Worm (Caenorhabditis elegans) whole organism, L3 larva: Measurements from ENCODE around the gene zfp-3.

ENCODE experiments used
- R02D3.7 ChIP-seq: fragments of 150-350 bp; optimal IDR thresholded peaks from 2 replicates; lab custom pipeline; 2014; ENCODE audit warnings: missing biosample characterization, missing genetic modification characterization
- ZK546.5 ChIP-seq: sonication (generic microtip); optimal IDR thresholded peaks from 2 replicates; lab custom pipeline; 2017; ENCODE audit warnings: missing biosample characterization, missing genetic modification characterization
- aly-2 ChIP-seq: fragments of 150-350 bp; optimal IDR thresholded peaks from 2 replicates; lab custom pipeline; 2014; ENCODE audit warnings: missing biosample characterization, missing genetic modification characterization
- ama-1 ChIP-seq: fragments of 150-350 bp; optimal IDR thresholded peaks from 2 replicates; lab custom pipeline; 2018
- ceh-28 ChIP-seq: fragments of 150-350 bp; optimal IDR thresholded peaks from 2 replicates; lab custom pipeline; 2014; ENCODE audit warnings: missing biosample characterization, missing genetic modification reagents, missing genetic modification characterization
- egl-27 ChIP-seq: sonication (generic microtip); optimal IDR thresholded peaks from 4 replicates; lab custom pipeline; 2017; ENCODE audit warnings: missing biosample characterization, missing genetic modification reagents, missing genetic modification characterization
- egl-5 ChIP-seq: fragments of 150-350 bp; optimal IDR thresholded peaks from 2 replicates; lab custom pipeline; 2017; ENCODE audit warnings: missing biosample characterization, missing genetic modification reagents, missing genetic modification characterization, inconsistent platforms
- elt-1 ChIP-seq: fragments of 150-350 bp; optimal IDR thresholded peaks from 2 replicates; lab custom pipeline; 2014; ENCODE audit warnings: missing biosample characterization, missing genetic modification characterization
- elt-2 ChIP-seq: sonication (generic microtip); optimal IDR thresholded peaks from 2 replicates; lab custom pipeline; 2016; ENCODE audit warnings: missing genetic modification reagents, mild to moderate bottlenecking, missing genetic modification characterization, missing compliant biosample characterization
- elt-3 ChIP-seq, 3 experiments: fragments of 150-350 bp in 1 of 3; sonication (generic microtip) in 2 of 3; optimal IDR thresholded peaks; 2 replicates in 2 of 3; 4 replicates in 1 of 3; lab custom pipeline; 2014 to 2017; ENCODE audit warnings: missing biosample characterization in 3 of 3, missing genetic modification characterization in 3 of 3
- fkh-2 ChIP-seq: fragments of 150-350 bp; optimal IDR thresholded peaks from 2 replicates; lab custom pipeline; 2014; ENCODE audit warnings: missing biosample characterization, missing genetic modification reagents, missing genetic modification characterization
- fos-1 ChIP-seq: fragments of 150-350 bp; optimal IDR thresholded peaks from 2 replicates; lab custom pipeline; 2014; ENCODE audit warnings: missing biosample characterization, missing genetic modification characterization
- hmg-11 ChIP-seq: sonication (generic microtip); optimal IDR thresholded peaks from 2 replicates; lab custom pipeline; 2016; ENCODE audit warnings: missing genetic modification characterization, missing compliant biosample characterization
- jun-1 ChIP-seq: fragments of 150-350 bp; optimal IDR thresholded peaks from 2 replicates; lab custom pipeline; 2014; ENCODE audit warnings: missing biosample characterization, missing genetic modification reagents, missing genetic modification characterization
- lin-15B ChIP-seq: fragments of 150-350 bp; optimal IDR thresholded peaks from 2 replicates; lab custom pipeline; 2014; ENCODE audit warnings: missing biosample characterization, missing genetic modification characterization
- lin-39 ChIP-seq: fragments of 150-350 bp; optimal IDR thresholded peaks from 2 replicates; lab custom pipeline; 2018; ENCODE audit warnings: missing biosample characterization, missing genetic modification reagents, missing genetic modification characterization
- mml-1 ChIP-seq: fragments of 150-350 bp; sonication (generic microtip); optimal IDR thresholded peaks from 3 replicates; lab custom pipeline; 2014; ENCODE audit warnings: missing biosample characterization, missing genetic modification characterization
- nfya-1 ChIP-seq: sonication (generic microtip); optimal IDR thresholded peaks from 2 replicates; lab custom pipeline; 2017; ENCODE audit warnings: missing genetic modification characterization, mild to moderate bottlenecking, missing compliant biosample characterization, antibody characterized with exemption, moderate library complexity; ENCODE audit not compliant: insufficient read depth
- nhr-11 ChIP-seq: fragments of 150-350 bp; optimal IDR thresholded peaks from 2 replicates; lab custom pipeline; 2014; ENCODE audit warnings: missing biosample characterization, missing genetic modification characterization
- nhr-12 ChIP-seq: fragments of 150-350 bp; optimal IDR thresholded peaks from 2 replicates; lab custom pipeline; 2014; ENCODE audit warnings: missing biosample characterization, missing genetic modification characterization
- nhr-23 ChIP-seq: fragments of 150-350 bp; optimal IDR thresholded peaks from 2 replicates; lab custom pipeline; 2014; ENCODE audit warnings: missing biosample characterization, missing genetic modification reagents, missing genetic modification characterization
- nhr-237 ChIP-seq: fragments of 150-350 bp; optimal IDR thresholded peaks from 2 replicates; lab custom pipeline; 2014; ENCODE audit warnings: missing biosample characterization, missing genetic modification characterization
- nhr-25 ChIP-seq: sonication (generic microtip); optimal IDR thresholded peaks from 2 replicates; lab custom pipeline; 2017; ENCODE audit warnings: missing biosample characterization, missing genetic modification characterization
- nhr-28 ChIP-seq: fragments of 150-350 bp; optimal IDR thresholded peaks from 2 replicates; lab custom pipeline; 2014; ENCODE audit warnings: missing biosample characterization, missing genetic modification characterization
- nhr-43 ChIP-seq: sonication (generic microtip); optimal IDR thresholded peaks from 2 replicates; lab custom pipeline; 2016; ENCODE audit warnings: mild to moderate bottlenecking, missing genetic modification characterization, missing compliant biosample characterization; ENCODE audit not compliant: poor library complexity, severe bottlenecking
- nhr-67 ChIP-seq: fragments of 150-350 bp; optimal IDR thresholded peaks from 2 replicates; lab custom pipeline; 2014; ENCODE audit warnings: missing biosample characterization, missing genetic modification characterization
- nhr-76 ChIP-seq: fragments of 150-350 bp; sonication (generic microtip); optimal IDR thresholded peaks from 5 replicates; lab custom pipeline; 2014; ENCODE audit warnings: missing biosample characterization, missing genetic modification characterization
- nhr-77 ChIP-seq: fragments of 150-350 bp; optimal IDR thresholded peaks from 2 replicates; lab custom pipeline; 2014; ENCODE audit warnings: missing biosample characterization, missing genetic modification characterization
- pha-4 ChIP-seq: fragments of 150-350 bp; optimal IDR thresholded peaks from 2 replicates; lab custom pipeline; 2014; ENCODE audit warnings: missing biosample characterization, missing genetic modification reagents, missing genetic modification characterization
- pqm-1 ChIP-seq: fragments of 150-350 bp; optimal IDR thresholded peaks from 2 replicates; lab custom pipeline; 2017; ENCODE audit warnings: missing biosample characterization, missing genetic modification characterization, inconsistent platforms
- skn-1 ChIP-seq: fragments of 150-350 bp; optimal IDR thresholded peaks from 2 replicates; lab custom pipeline; 2014; ENCODE audit warnings: missing biosample characterization, missing genetic modification characterization
- snpc-4 ChIP-seq: fragments of 150-350 bp; optimal IDR thresholded peaks from 2 replicates; lab custom pipeline; 2014; ENCODE audit warnings: missing biosample characterization, missing genetic modification characterization
- unc-62 ChIP-seq: fragments of 150-350 bp; sonication (generic microtip); optimal IDR thresholded peaks from 4 replicates; lab custom pipeline; 2014; ENCODE audit warnings: missing biosample characterization, missing genetic modification reagents, missing genetic modification characterization
- zag-1 ChIP-seq: fragments of 150-350 bp; optimal IDR thresholded peaks from 2 replicates; lab custom pipeline; 2014; ENCODE audit warnings: missing biosample characterization, missing genetic modification characterization

Gene zfp-3

DNA sequence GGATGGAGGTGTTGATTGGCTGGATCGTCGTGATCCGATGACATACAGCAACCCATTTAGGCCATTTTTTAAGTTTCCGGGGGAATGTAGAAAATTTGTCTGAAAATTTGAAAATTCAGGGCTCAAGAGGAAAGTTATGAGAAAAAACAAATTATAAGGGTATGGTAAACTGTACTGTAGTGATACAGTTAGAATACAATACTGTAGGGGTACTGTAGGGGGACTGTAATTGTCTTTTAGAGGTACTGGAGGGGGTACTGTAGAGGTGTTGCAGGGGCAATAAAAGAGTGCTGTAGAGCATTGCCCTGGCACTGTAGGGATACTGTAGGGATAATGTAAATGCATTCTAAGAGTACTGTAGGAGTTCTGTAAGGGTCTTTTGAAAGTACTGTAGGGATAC, 18.3 kb upstream of the zfp-3 start, which contains the start of gene D1005.6:
D1005.6 (minus strand) TSS at position 101 of the 400 bp plus-strand sequence.
- TF ChIP-seq pha-4 (tag; lab: Kevin White, UChicago): no peak
- no peak for TF ChIP-seq nhr-23
- no peak for TF ChIP-seq mml-1 (tag; lab: Kevin White, UChicago)
- TF ChIP-seq hmg-11 (tag; lab: Kevin White, UChicago): no peak
- TF ChIP-seq elt-1 (tag; lab: Kevin White, UChicago): no peak
- no peak for TF ChIP-seq fkh-2 (tag; lab: Kevin White, UChicago)
- no peak for TF ChIP-seq fos-1 (tag; lab: Kevin White, UChicago)
- TF ChIP-seq nhr-67: no peak
- TF ChIP-seq skn-1 (tag; lab: Kevin White, UChicago): no peak
- TF ChIP-seq nhr-76: no peak
- TF ChIP-seq zag-1 (tag; lab: Kevin White, UChicago): no peak
- TF ChIP-seq nhr-12: no peak

ce11 chrX:1459756-1460155, 13.3 kb upstream of the zfp-3 start:
- TF ChIP-seq nfya-1 (tag; lab: Kevin White, UChicago) (no peak), snpc-4 (tag; lab: Kevin White, UChicago) (no peak), unc-62 (GFP tag; lab: Kevin White, UChicago) (no peak), nhr-237 (tag; lab: Kevin White, UChicago) (no peak), fkh-2 (tag; lab: Kevin White, UChicago) (no peak), egl-5 (tag; lab: Kevin White, UChicago) (no peak), nhr-11 (tag; lab: Kevin White, UChicago) (no peak)

ce11 chrX:1458793-1459192, 12.3 kb upstream of the zfp-3 start, which contains the start of gene D1005.2:
Gene D1005.2, plus strand, starts transcription at chrX:1459022.
- TF ChIP-seq ZK546.5 (tag; lab: Kevin White, UChicago) (no peak), nhr-25 (peak; percentile 41), nhr-23 (peak; percentile 63), ama-1 (lab: Kevin White, UChicago) (no peak)

DNA sequence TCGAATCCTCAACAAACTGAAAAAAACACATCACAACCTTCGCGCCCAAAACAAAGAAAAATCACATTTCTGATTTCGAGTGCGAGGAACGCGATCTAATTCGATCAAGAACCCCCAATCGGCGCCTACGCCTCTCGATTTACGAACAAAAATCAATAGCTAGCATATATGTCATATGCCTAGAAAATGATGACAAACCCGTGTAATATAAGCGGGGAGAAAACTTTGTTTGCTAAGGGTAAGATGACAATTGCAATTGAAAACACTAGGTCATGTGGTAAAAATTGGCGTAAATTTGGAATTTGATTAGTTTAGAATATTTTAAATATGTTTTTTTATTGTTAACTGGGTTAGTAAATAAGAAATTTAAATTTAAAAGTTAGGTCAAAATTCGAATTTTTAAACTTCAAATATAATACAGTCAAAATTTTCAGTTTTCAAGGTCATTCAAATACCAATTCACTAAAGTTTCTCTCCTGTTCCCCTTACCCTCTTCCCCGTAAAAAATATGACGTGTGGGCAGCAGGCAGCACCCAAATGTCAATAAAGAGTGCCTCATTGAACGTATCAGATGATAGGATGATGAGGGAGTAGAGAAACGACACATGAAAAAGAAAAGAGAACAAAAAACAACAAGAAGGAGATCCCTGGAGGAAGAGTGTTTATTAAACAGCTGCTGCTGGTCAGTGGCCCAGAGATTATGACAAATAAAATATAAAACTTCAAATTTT, 10.1 kb upstream of the zfp-3 start:
- TF ChIP-seq nhr-43 (tag; lab: Kevin White, UChicago): peak; percentile 17
- TF ChIP-seq elt-2 (tag; lab: Kevin White, UChicago): peak; percentile 45
- peak; percentile 86 for TF ChIP-seq egl-5 (tag; lab: Kevin White, UChicago)
- TF ChIP-seq elt-1 (tag; lab: Kevin White, UChicago): no peak
- TF ChIP-seq aly-2: no peak
- TF ChIP-seq nhr-23: peak; percentile 21
- no peak for TF ChIP-seq nhr-28 (tag; lab: Kevin White, UChicago)
- TF ChIP-seq fos-1 (tag; lab: Kevin White, UChicago): no peak
- no peak for TF ChIP-seq lin-15B (tag; lab: Kevin White, UChicago)
- TF ChIP-seq pqm-1 (tag; lab: Kevin White, UChicago): peak; percentile 57
- TF ChIP-seq R02D3.7 (tag; lab: Kevin White, UChicago): no peak
- TF ChIP-seq zag-1 (tag; lab: Kevin White, UChicago): no peak
- TF ChIP-seq lin-39: no peak
- TF ChIP-seq nhr-25: peak; percentile 57
- peak; percentile 91 for TF ChIP-seq skn-1 (tag; lab: Kevin White, UChicago)
- TF ChIP-seq nhr-77 (tag; lab: Kevin White, UChicago): no peak
- no peak for TF ChIP-seq ZK546.5 (tag; lab: Kevin White, UChicago)
- TF ChIP-seq pha-4 (tag; lab: Kevin White, UChicago): peak; percentile 99
- no peak for TF ChIP-seq nhr-76
- TF ChIP-seq nfya-1 (tag; lab: Kevin White, UChicago): peak; percentile 39
- TF ChIP-seq nhr-12: no peak
- no peak for TF ChIP-seq ama-1 (lab: Kevin White, UChicago)
- no peak for TF ChIP-seq jun-1
- no peak for TF ChIP-seq elt-3 (tag; optimal IDR thresholded peaks at IDR 0.05; lab: Kevin White, UChicago)
- TF ChIP-seq fkh-2 (tag; lab: Kevin White, UChicago): no peak
- peak; percentile 42 for TF ChIP-seq egl-27 (tag; lab: Kevin White, UChicago)
- TF ChIP-seq ceh-28 (tag; lab: Kevin White, UChicago): peak; percentile 9
